Worm (Caenorhabditis elegans): ENCODE data around the gene daao-1.

DNA sequence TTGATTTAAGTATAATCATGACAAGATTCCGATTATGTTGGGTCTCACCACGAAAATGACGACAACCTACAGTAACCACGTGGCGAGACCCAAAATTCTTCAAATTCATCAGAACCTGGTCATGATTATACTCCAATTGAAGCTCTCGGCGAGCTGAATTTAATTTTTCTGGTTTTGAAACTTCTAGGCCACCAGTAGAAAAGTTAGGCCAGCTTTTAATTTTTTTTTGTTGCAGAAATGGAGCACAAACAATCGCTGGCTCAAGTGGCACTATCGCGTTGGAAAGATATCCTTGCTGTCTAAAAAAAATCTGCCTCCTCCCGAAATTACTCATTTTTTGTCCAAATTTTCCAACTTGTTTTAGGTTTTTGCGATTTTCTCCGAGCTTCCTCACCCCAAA is 7.4 kb upstream of the daao-1 start:
- TF ChIP-seq fos-1 (tag; optimal IDR thresholded peaks at IDR 0.05) (no peak), ama-1 (optimal IDR thresholded peaks at IDR 0.05) (no peak), nhr-10 (tag; optimal IDR thresholded peaks at IDR 0.05) (no peak), nhr-23 (tag; optimal IDR thresholded peaks at IDR 0.05) (no peak), gmeb-1 (tag; optimal IDR thresholded peaks at IDR 0.05) (no peak), unc-62 (GFP tag; optimal IDR thresholded peaks at IDR 0.05) (no peak), nhr-129 (tag; optimal IDR thresholded peaks at IDR 0.05) (no peak), mdl-1 (tag; optimal IDR thresholded peaks at IDR 0.05) (no peak), egl-27 (tag; optimal IDR thresholded peaks at IDR 0.05) (no peak), lin-13 (GFP tag; optimal IDR thresholded peaks at IDR 0.05) (no peak), aly-2 (tag; optimal IDR thresholded peaks at IDR 0.05) (no peak)

Data from whole organism, L2 larva.